Fruit fly (Drosophila melanogaster) whole organism: Measurements from ENCODE around the gene CG42494.

Source experiments
- CG8478 ChIP-seq: fragments of >200 bp; optimal IDR thresholded peaks from 2 replicates; lab custom pipeline; 2018; ENCODE audit warnings: inconsistent platforms
- Dll ChIP-seq: fragments of >200 bp; optimal IDR thresholded peaks from 2 replicates; lab custom pipeline; 2017

DNA sequence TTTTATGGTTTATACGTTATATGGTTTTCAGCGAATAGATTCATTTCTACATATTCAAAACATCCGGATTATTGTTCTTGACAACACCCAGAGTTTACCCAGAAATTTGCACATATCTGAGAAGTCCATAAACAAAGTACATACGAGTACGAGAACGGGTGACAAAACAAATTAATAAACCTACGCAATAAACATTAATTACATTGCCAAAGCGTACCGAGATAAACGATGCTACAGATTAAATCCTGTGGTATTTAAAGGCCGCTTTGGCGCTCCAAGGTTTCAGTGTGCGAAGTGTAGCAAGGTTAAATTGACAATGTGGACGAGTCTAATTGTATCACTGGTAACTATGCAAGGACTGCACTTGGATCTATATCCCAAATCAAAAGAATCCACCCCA, 3.1 kb downstream of the CG42494 start, which contains the start of gene CG14957:
- no peak for TF ChIP-seq CG8478 (lab: Kevin White, UChicago)
- TF ChIP-seq Dll = no peak
